Worm (Caenorhabditis elegans): Measurements from ENCODE around the gene K08D9.6.

The K08D9.6 gene

ce11 chrV:3267950-3268349 is 33.2 kb upstream of the K08D9.6 start, which contains the start of gene T28A11.18:
Gene T28A11.18 (minus strand): TSS chrV:3268050.
- TF ChIP-seq ZK337.2 (GFP tag; IDR thresholded peaks at IDR 0.05), result no peak
- TF ChIP-seq daf-16 (GFP tag; optimal IDR thresholded peaks at IDR 0.05), result peak in 1 of 2 experiments; percentile 44
- no peak for TF ChIP-seq daf-16 (tag; optimal IDR thresholded peaks at IDR 0.05)
- TF ChIP-seq nhr-77 (tag; optimal IDR thresholded peaks at IDR 0.05), result no peak
- TF ChIP-seq arid-1 (GFP tag; conservative IDR thresholded peaks at IDR 0.05), result no peak
- TF ChIP-seq mes-2 (tag; optimal IDR thresholded peaks at IDR 0.05; ENCODE audit: poor library complexity, severe bottlenecking), result no peak
- TF ChIP-seq F37D6.2 (tag; optimal IDR thresholded peaks at IDR 0.05), result no peak
- TF ChIP-seq spr-3 (GFP tag; optimal IDR thresholded peaks at IDR 0.05), result no peak
- TF ChIP-seq ceh-82 (tag; optimal IDR thresholded peaks at IDR 0.05), result no peak

- TF ChIP-seq nhr-42 (GFP tag; IDR thresholded peaks at IDR 0.05), result no peak
- no peak for TF ChIP-seq nhr-102 (tag; optimal IDR thresholded peaks at IDR 0.05)
- TF ChIP-seq nhr-25 (tag; optimal IDR thresholded peaks at IDR 0.05; ENCODE audit: borderline replicate concordance, insufficient read depth), result no peak
- no peak for TF ChIP-seq tra-1 (GFP tag; IDR thresholded peaks at IDR 0.05)
- no peak for TF ChIP-seq rbr-2 (tag; optimal IDR thresholded peaks at IDR 0.05)
- no peak for TF ChIP-seq nhr-237 (tag; optimal IDR thresholded peaks at IDR 0.05)
- TF ChIP-seq duxl-1 (tag; optimal IDR thresholded peaks at IDR 0.05; ENCODE audit: poor library complexity), result no peak
- no peak for TF ChIP-seq daf-16 (GFP tag; optimal IDR thresholded peaks at IDR 0.05)
- no peak for TF ChIP-seq daf-16 (tag; optimal IDR thresholded peaks at IDR 0.05)
- TF ChIP-seq fos-1 (tag; optimal IDR thresholded peaks at IDR 0.05), result no peak
- TF ChIP-seq jun-1 (tag; optimal IDR thresholded peaks at IDR 0.05), result no peak
- no peak for TF ChIP-seq zip-11 (GFP tag; IDR thresholded peaks at IDR 0.05)
Observed at ce11 chrV:3266189-3266588, 31.4 kb upstream of the K08D9.6 start, which contains the start of gene T28A11.17. Gene T28A11.17 (minus strand): TSS chrV:3266289.

ce11 chrV:3260075-3260474 is 25.3 kb upstream of the K08D9.6 start, which contains the start of gene srbc-5:
Gene srbc-5 (plus strand): TSS chrV:3260375.
- TF ChIP-seq Y105C5A.15 (GFP tag; IDR thresholded peaks at IDR 0.05) (no peak), T26A8.4 (GFP tag; IDR thresholded peaks at IDR 0.05) (no peak), fos-1 (tag; optimal IDR thresholded peaks at IDR 0.05) (no peak), nhr-41 (GFP tag; IDR thresholded peaks at IDR 0.05) (no peak), nhr-76 (tag; optimal IDR thresholded peaks at IDR 0.05) (no peak), sdz-12 (GFP tag; optimal IDR thresholded peaks at IDR 0.05) (no peak), R02D3.7 (tag; optimal IDR thresholded peaks at IDR 0.05) (no peak), lin-15B (tag; optimal IDR thresholded peaks at IDR 0.05) (no peak), lim-7 (GFP tag; IDR thresholded peaks at IDR 0.05) (no peak), spr-3 (GFP tag; optimal IDR thresholded peaks at IDR 0.05) (no peak), Y5F2A.4 (GFP tag; optimal IDR thresholded peaks at IDR 0.05) (no peak), dve-1 (tag; optimal IDR thresholded peaks at IDR 0.05; ENCODE audit: insufficient read depth) (no peak)

ce11 chrV:3259168-3259622 is 24.4 kb upstream of the K08D9.6 start, which contains the start of gene T28A11.16:
Gene T28A11.16 (minus strand): TSS chrV:3259218.
- no peak for TF ChIP-seq aly-2 (tag; optimal IDR thresholded peaks at IDR 0.05)
- TF ChIP-seq Y48G9A.11 (GFP tag; IDR thresholded peaks at IDR 0.05), result no peak
- TF ChIP-seq nhr-11 (tag; optimal IDR thresholded peaks at IDR 0.05), result no peak
- TF ChIP-seq mep-1 (tag; optimal IDR thresholded peaks at IDR 0.05), result no peak
- TF ChIP-seq aha-1 (tag), result peak; percentile 70
- peak; percentile 45 for TF ChIP-seq hlh-11 (tag; optimal IDR thresholded peaks at IDR 0.05)
- no peak for TF ChIP-seq dmd-6 (GFP tag; IDR thresholded peaks at IDR 0.05)
- TF ChIP-seq egl-43 (GFP tag; IDR thresholded peaks at IDR 0.05), result no peak
- no peak for TF ChIP-seq mdl-1 (tag; optimal IDR thresholded peaks at IDR 0.05)
- TF ChIP-seq T20F7.1 (GFP tag; optimal IDR thresholded peaks at IDR 0.05), result no peak
- no peak for TF ChIP-seq duxl-1 (tag; optimal IDR thresholded peaks at IDR 0.05; ENCODE audit: poor library complexity)
- peak in 1 of 2 experiments; percentile 80 for TF ChIP-seq daf-16 (GFP tag; optimal IDR thresholded peaks at IDR 0.05)
- TF ChIP-seq daf-16 (tag; optimal IDR thresholded peaks at IDR 0.05), result no peak
- no peak for TF ChIP-seq dpl-1 (GFP tag; optimal IDR thresholded peaks at IDR 0.05)
- no peak for TF ChIP-seq lin-1 (GFP tag; IDR thresholded peaks at IDR 0.05)
